Worm (Caenorhabditis elegans) whole organism, L2 larva: ENCODE data around the gene T10H9.8.

Experiments used
- ama-1 ChIP-seq: fragments of 150-350 bp; optimal IDR thresholded peaks from 2 replicates; lab custom pipeline; 2018; ENCODE audit warnings: inconsistent platforms
- lin-39 ChIP-seq: fragments of 150-350 bp; optimal IDR thresholded peaks from 2 replicates; lab custom pipeline; 2014; ENCODE audit warnings: missing biosample characterization, missing genetic modification reagents, missing genetic modification characterization
- nhr-237 ChIP-seq: fragments of 150-350 bp; optimal IDR thresholded peaks from 2 replicates; lab custom pipeline; 2014; ENCODE audit warnings: missing biosample characterization, missing genetic modification characterization
- sma-9 ChIP-seq, 2 experiments: fragments of 150-350 bp in 1 of 2; sonication (generic microtip) in 1 of 2; optimal IDR thresholded peaks; 2 replicates each; lab custom pipeline; 2014 to 2016; ENCODE audit warnings: missing genetic modification characterization in 2 of 2, mild to moderate bottlenecking in 1 of 2, missing biosample characterization in 1 of 2, missing compliant biosample characterization in 1 of 2, missing genetic modification reagents in 1 of 2, moderate library complexity in 1 of 2
- unc-62 ChIP-seq: fragments of 150-350 bp; optimal IDR thresholded peaks from 2 replicates; lab custom pipeline; 2014; ENCODE audit warnings: missing biosample characterization, missing genetic modification reagents, missing genetic modification characterization

- no peak for TF ChIP-seq unc-62 (GFP tag; lab: Kevin White, UChicago)
- no peak for TF ChIP-seq nhr-237 (tag; lab: Kevin White, UChicago)
- TF ChIP-seq sma-9 (GFP tag; optimal IDR thresholded peaks at IDR 0.05; lab: Kevin White, UChicago) = no peak
- TF ChIP-seq sma-9 (tag; optimal IDR thresholded peaks at IDR 0.05; lab: Kevin White, UChicago) = no peak
- no peak for TF ChIP-seq lin-39 (tag; lab: Kevin White, UChicago)
- no peak for TF ChIP-seq ama-1 (lab: Kevin White, UChicago)
Measured at ce11 chrV:6683282-6683681, 31.1 kb downstream of the T10H9.8 start.
